ENCODE assay signal across 4 worm cellular contexts in the genomic region with DNA sequence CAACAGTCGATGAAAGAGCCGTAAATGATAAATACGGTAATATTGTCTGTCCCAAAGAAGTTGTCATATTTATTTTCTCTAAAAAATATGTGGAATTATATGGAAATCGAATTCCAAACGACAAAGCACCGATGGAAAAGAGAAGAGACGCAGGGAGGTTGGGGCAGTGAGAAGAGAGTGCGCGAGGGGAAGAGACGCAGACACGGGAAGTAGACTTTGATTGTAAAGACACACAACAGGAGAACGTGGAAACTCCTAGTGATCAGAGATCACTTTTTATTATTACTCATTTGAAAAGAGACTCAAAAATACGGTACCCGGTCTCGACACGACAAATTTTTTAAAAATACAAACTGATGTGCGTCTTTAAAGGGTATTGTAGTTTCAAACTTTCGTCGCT.
TF ChIP-seq lines count a peak whose summit lies in the region.

No protein-coding gene starts in this region.

TF ChIP-seq in whole organism, L1 larva, 84 proteins besides CTCF, POLR2A, EP300 and RAD21 (continued from another document and continues in another):
- TF ChIP-seq elt-2 (tag; optimal IDR thresholded peaks at IDR 0.05; lab: Kevin White, UChicago) (no peak), hlh-4 (tag; optimal IDR thresholded peaks at IDR 0.05; lab: Kevin White, UChicago) (no peak), mep-1 (tag; optimal IDR thresholded peaks at IDR 0.05; lab: Kevin White, UChicago) (peak; percentile 33), nhr-20 (tag; optimal IDR thresholded peaks at IDR 0.05; lab: Kevin White, UChicago) (peak; percentile 61), rnt-1 (tag; optimal IDR thresholded peaks at IDR 0.05; lab: Kevin White, UChicago) (peak; percentile 74), nhr-47 (tag; optimal IDR thresholded peaks at IDR 0.05; lab: Kevin White, UChicago) (peak; percentile 64), sptf-1 (tag; optimal IDR thresholded peaks at IDR 0.05; lab: Kevin White, UChicago) (no peak), ets-5 (GFP tag; IDR thresholded peaks at IDR 0.05; lab: Robert Waterston, UW) (no peak), egl-27 (tag; optimal IDR thresholded peaks at IDR 0.05; lab: Kevin White, UChicago) (no peak), snu-23 (GFP tag; optimal IDR thresholded peaks at IDR 0.05; lab: Kevin White, UChicago) (peak; percentile 59), dsc-1 (tag; optimal IDR thresholded peaks at IDR 0.05; lab: Kevin White, UChicago) (peak; percentile 38), aly-2 (tag; optimal IDR thresholded peaks at IDR 0.05; lab: Kevin White, UChicago) (no peak), zip-4 (GFP tag; optimal IDR thresholded peaks at IDR 0.05; lab: Kevin White, UChicago) (no peak), alr-1 (tag; optimal IDR thresholded peaks at IDR 0.05; lab: Kevin White, UChicago; ENCODE audit: borderline replicate concordance) (no peak), fkh-10 (GFP tag; optimal IDR thresholded peaks at IDR 0.05; lab: Kevin White, UChicago) (no peak), fkh-8 (tag; optimal IDR thresholded peaks at IDR 0.05; lab: Kevin White, UChicago) (no peak), lin-35 (GFP tag; optimal IDR thresholded peaks at IDR 0.05; lab: Kevin White, UChicago) (peak; percentile 26 to 43), ceh-82 (tag; optimal IDR thresholded peaks at IDR 0.05; lab: Kevin White, UChicago) (peak in 1 of 3 experiments; percentile 18), nhr-11 (tag; optimal IDR thresholded peaks at IDR 0.05; lab: Kevin White, UChicago) (no peak), aha-1 (tag; optimal IDR thresholded peaks at IDR 0.05; lab: Kevin White, UChicago) (no peak), nhr-90 (tag; optimal IDR thresholded peaks at IDR 0.05; lab: Kevin White, UChicago; ENCODE audit: poor library complexity) (peak; percentile 45), mdl-1 (tag; optimal IDR thresholded peaks at IDR 0.05; lab: Kevin White, UChicago) (peak in 1 of 2 experiments; percentile 58), hlh-17 (GFP tag; optimal IDR thresholded peaks at IDR 0.05; lab: Kevin White, UChicago; ENCODE audit: borderline replicate concordance) (no peak), lsy-2 (tag; optimal IDR thresholded peaks at IDR 0.05; lab: Kevin White, UChicago) (peak; percentile 45 to 59), ceh-88 (GFP tag; IDR thresholded peaks at IDR 0.05; lab: Robert Waterston, UW) (no peak), skn-1 (tag; optimal IDR thresholded peaks at IDR 0.05; lab: Kevin White, UChicago) (peak; percentile 31), lin-13 (GFP tag; optimal IDR thresholded peaks at IDR 0.05; lab: Kevin White, UChicago) (no peak), nhr-84 (tag; optimal IDR thresholded peaks at IDR 0.05; lab: Kevin White, UChicago) (no peak), blmp-1 (tag; optimal IDR thresholded peaks at IDR 0.05; lab: Kevin White, UChicago) (no peak), C16A3.4 (tag; optimal IDR thresholded peaks at IDR 0.05; lab: Kevin White, UChicago) (no peak), grh-1 (GFP tag; IDR thresholded peaks at IDR 0.05; lab: Robert Waterston, UW) (no peak), tlp-1 (tag; optimal IDR thresholded peaks at IDR 0.05; lab: Kevin White, UChicago) (no peak)

TF ChIP-seq in whole organism, L2 larva, 48 proteins besides CTCF, POLR2A, EP300 and RAD21 (continued from another document):
- TF ChIP-seq R02D3.7 (tag; optimal IDR thresholded peaks at IDR 0.05; lab: Kevin White, UChicago) (no peak), egl-27 (tag; optimal IDR thresholded peaks at IDR 0.05; lab: Kevin White, UChicago) (no peak), nhr-21 (tag; optimal IDR thresholded peaks at IDR 0.05; lab: Kevin White, UChicago) (peak; percentile 21), unc-55 (GFP tag; optimal IDR thresholded peaks at IDR 0.05; lab: Kevin White, UChicago) (peak; percentile 43), unc-62 (GFP tag; optimal IDR thresholded peaks at IDR 0.05; lab: Kevin White, UChicago) (no peak), nhr-6 (tag; optimal IDR thresholded peaks at IDR 0.05; lab: Kevin White, UChicago) (no peak), elt-1 (tag; optimal IDR thresholded peaks at IDR 0.05; lab: Kevin White, UChicago) (no peak), mdl-1 (tag; optimal IDR thresholded peaks at IDR 0.05; lab: Kevin White, UChicago) (peak in 1 of 2 experiments; percentile 27)

TF ChIP-seq in whole organism, L3 larva, 47 proteins besides CTCF, POLR2A, EP300 and RAD21 (continued from another document):
- TF ChIP-seq nhr-76 (tag; optimal IDR thresholded peaks at IDR 0.05; lab: Kevin White, UChicago) (no peak), ceh-9 (tag; optimal IDR thresholded peaks at IDR 0.05; lab: Kevin White, UChicago) (no peak), pqm-1 (tag; optimal IDR thresholded peaks at IDR 0.05; lab: Kevin White, UChicago) (peak; percentile 39), egl-27 (tag; optimal IDR thresholded peaks at IDR 0.05; lab: Kevin White, UChicago) (no peak), elt-3 (tag; optimal IDR thresholded peaks at IDR 0.05; lab: Kevin White, UChicago) (no peak), ceh-28 (tag; optimal IDR thresholded peaks at IDR 0.05; lab: Kevin White, UChicago) (no peak), nhr-237 (tag; optimal IDR thresholded peaks at IDR 0.05; lab: Kevin White, UChicago) (no peak), ZK546.5 (tag; optimal IDR thresholded peaks at IDR 0.05; lab: Kevin White, UChicago) (no peak), elt-2 (tag; optimal IDR thresholded peaks at IDR 0.05; lab: Kevin White, UChicago) (peak; percentile 52), nhr-77 (tag; optimal IDR thresholded peaks at IDR 0.05; lab: Kevin White, UChicago) (no peak), fkh-10 (GFP tag; optimal IDR thresholded peaks at IDR 0.05; lab: Kevin White, UChicago) (no peak), mml-1 (tag; optimal IDR thresholded peaks at IDR 0.05; lab: Kevin White, UChicago) (no peak), nhr-28 (tag; optimal IDR thresholded peaks at IDR 0.05; lab: Kevin White, UChicago) (no peak), tbx-2 (tag; optimal IDR thresholded peaks at IDR 0.05; lab: Kevin White, UChicago) (no peak), ztf-11 (tag; optimal IDR thresholded peaks at IDR 0.05; lab: Kevin White, UChicago) (no peak), jun-1 (tag; optimal IDR thresholded peaks at IDR 0.05; lab: Kevin White, UChicago) (no peak), nhr-12 (tag; optimal IDR thresholded peaks at IDR 0.05; lab: Kevin White, UChicago) (no peak), hmg-11 (tag; optimal IDR thresholded peaks at IDR 0.05; lab: Kevin White, UChicago) (peak; percentile 76), snpc-4 (tag; optimal IDR thresholded peaks at IDR 0.05; lab: Kevin White, UChicago) (no peak), unc-39 (tag; optimal IDR thresholded peaks at IDR 0.05; lab: Kevin White, UChicago) (no peak), sea-2 (GFP tag; optimal IDR thresholded peaks at IDR 0.05; lab: Kevin White, UChicago) (no peak), nhr-25 (tag; optimal IDR thresholded peaks at IDR 0.05; lab: Kevin White, UChicago) (no peak), skn-1 (tag; optimal IDR thresholded peaks at IDR 0.05; lab: Kevin White, UChicago) (no peak), nfya-1 (tag; optimal IDR thresholded peaks at IDR 0.05; lab: Kevin White, UChicago; ENCODE audit: insufficient read depth) (peak; percentile 60), ceh-16 (tag; optimal IDR thresholded peaks at IDR 0.05; lab: Kevin White, UChicago) (no peak), zag-1 (tag; optimal IDR thresholded peaks at IDR 0.05; lab: Kevin White, UChicago) (no peak), unc-62 (GFP tag; optimal IDR thresholded peaks at IDR 0.05; lab: Kevin White, UChicago) (no peak), nhr-23 (tag; optimal IDR thresholded peaks at IDR 0.05; lab: Kevin White, UChicago) (peak; percentile 16), mdl-1 (tag; optimal IDR thresholded peaks at IDR 0.05; lab: Kevin White, UChicago) (peak; percentile 30), lin-15B (tag; optimal IDR thresholded peaks at IDR 0.05; lab: Kevin White, UChicago) (no peak), pha-4 (tag; optimal IDR thresholded peaks at IDR 0.05; lab: Kevin White, UChicago) (peak; percentile 71), aly-2 (tag; optimal IDR thresholded peaks at IDR 0.05; lab: Kevin White, UChicago) (no peak), lin-39 (tag; optimal IDR thresholded peaks at IDR 0.05; lab: Kevin White, UChicago) (no peak), ceh-82 (tag; optimal IDR thresholded peaks at IDR 0.05; lab: Kevin White, UChicago) (no peak)

TF ChIP-seq in whole organism, L4 larva, 104 proteins besides CTCF, POLR2A, EP300 and RAD21 (continued from another document):
- no peak for TF ChIP-seq daf-16 (GFP tag; optimal IDR thresholded peaks at IDR 0.05; lab: Kevin White, UChicago)
- peak; percentile 65 for TF ChIP-seq daf-16 (tag; optimal IDR thresholded peaks at IDR 0.05; lab: Kevin White, UChicago)
- TF ChIP-seq lin-38 (GFP tag; IDR thresholded peaks at IDR 0.05; lab: Robert Waterston, UW), result peak; percentile 37
- TF ChIP-seq dmd-6 (GFP tag; IDR thresholded peaks at IDR 0.05; lab: Robert Waterston, UW), result peak; percentile 21; the same call in 1 of the 2 replicates
- peak; percentile 46 for TF ChIP-seq mes-2 (tag; optimal IDR thresholded peaks at IDR 0.05; lab: Kevin White, UChicago; ENCODE audit: poor library complexity, severe bottlenecking)
- TF ChIP-seq lim-7 (GFP tag; IDR thresholded peaks at IDR 0.05; lab: Robert Waterston, UW), result no peak
- TF ChIP-seq lsy-2 (tag; optimal IDR thresholded peaks at IDR 0.05; lab: Kevin White, UChicago), result peak in 1 of 2 experiments; percentile 63
- TF ChIP-seq spr-1 (tag; optimal IDR thresholded peaks at IDR 0.05; lab: Kevin White, UChicago), result no peak
- TF ChIP-seq dve-1 (tag; optimal IDR thresholded peaks at IDR 0.05; lab: Kevin White, UChicago; ENCODE audit: insufficient read depth), result peak; percentile 67
